Fruit fly (Drosophila melanogaster) whole organism, prepupa: Measurements from ENCODE around the gene bab1.

Source experiments
- Blimp-1 ChIP-seq: fragments of 200-800 bp; sonication (Bioruptor generic); optimal IDR thresholded peaks from 3 replicates; lab custom pipeline; 2017; ENCODE audit warnings: missing biosample characterization, missing genetic modification characterization, mild to moderate bottlenecking, moderate library complexity, missing genetic modification reagents
- CG10631 ChIP-seq: fragments of 200-800 bp; sonication (Bioruptor generic); optimal IDR thresholded peaks from 2 replicates; lab custom pipeline; 2016; ENCODE audit warnings: missing biosample characterization, missing genetic modification characterization
- CG10669 ChIP-seq: fragments of 200-800 bp; sonication (Bioruptor generic); optimal IDR thresholded peaks from 3 replicates; lab custom pipeline; 2018; ENCODE audit warnings: missing biosample characterization, mild to moderate bottlenecking, missing genetic modification characterization, moderate library complexity
- CG11294 ChIP-seq: fragments of 200-800 bp; sonication (Bioruptor generic); IDR thresholded peaks from 2 replicates; pipeline ENCODE4 v1.3.6; 2022; ENCODE audit warnings: missing biosample characterization, missing genetic modification characterization
- CG11762 ChIP-seq: fragments of 200-800 bp; sonication (Bioruptor generic); optimal IDR thresholded peaks from 3 replicates; lab custom pipeline; 2016; ENCODE audit warnings: missing biosample characterization, missing genetic modification characterization; ENCODE audit not compliant: insufficient read depth
- CG11902 ChIP-seq: fragments of 200-800 bp; sonication (Bioruptor generic); optimal IDR thresholded peaks from 3 replicates; lab custom pipeline; 2016; ENCODE audit warnings: missing biosample characterization, missing genetic modification characterization
- CG15336 ChIP-seq: fragments of 200-800 bp; sonication (Bioruptor generic); IDR thresholded peaks from 2 replicates; pipeline ENCODE4 v1.3.6; 2022; ENCODE audit warnings: missing biosample characterization, missing genetic modification characterization
- CG1621 ChIP-seq: fragments of 200-800 bp; sonication (Bioruptor generic); optimal IDR thresholded peaks from 3 replicates; lab custom pipeline; 2018; ENCODE audit warnings: missing biosample characterization, mild to moderate bottlenecking, missing genetic modification characterization
- CG16779 ChIP-seq: fragments of 200-800 bp; sonication (Bioruptor generic); optimal IDR thresholded peaks from 3 replicates; lab custom pipeline; 2017; ENCODE audit warnings: missing biosample characterization, mild to moderate bottlenecking, missing genetic modification characterization
- CG3032 ChIP-seq: fragments of 200-800 bp; optimal IDR thresholded peaks from 2 replicates; lab custom pipeline; 2019; ENCODE audit warnings: missing biosample characterization, mild to moderate bottlenecking, missing genetic modification characterization, moderate library complexity
- CG32006 ChIP-seq: fragments of 200-800 bp; sonication (Bioruptor generic); optimal IDR thresholded peaks from 3 replicates; lab custom pipeline; 2017; ENCODE audit warnings: missing biosample characterization, mild to moderate bottlenecking, missing genetic modification characterization
- CG34406 ChIP-seq: fragments of 200-800 bp; sonication (Bioruptor generic); optimal IDR thresholded peaks from 3 replicates; lab custom pipeline; 2016; ENCODE audit warnings: missing biosample characterization, missing genetic modification characterization
- CG3919 ChIP-seq: fragments of 200-800 bp; sonication (Bioruptor generic); optimal IDR thresholded peaks from 3 replicates; lab custom pipeline; 2016; ENCODE audit warnings: missing biosample characterization, missing genetic modification characterization
- CG4318 ChIP-seq: fragments of 200-800 bp; sonication (Bioruptor generic); optimal IDR thresholded peaks from 3 replicates; lab custom pipeline; 2017; ENCODE audit warnings: missing biosample characterization, mild to moderate bottlenecking, missing genetic modification characterization
- CG6163 ChIP-seq: fragments of 200-800 bp; sonication (Bioruptor generic); IDR thresholded peaks from 3 replicates; pipeline ENCODE4 v1.3.6; 2022; ENCODE audit warnings: missing biosample characterization, missing genetic modification characterization
- CG6792 ChIP-seq: fragments of 200-800 bp; sonication (Bioruptor generic); optimal IDR thresholded peaks from 3 replicates; lab custom pipeline; 2016; ENCODE audit warnings: missing biosample characterization, missing genetic modification characterization
- CG6808 ChIP-seq: fragments of 200-800 bp; sonication (Bioruptor generic); optimal IDR thresholded peaks from 3 replicates; lab custom pipeline; 2017; ENCODE audit warnings: missing biosample characterization, missing genetic modification characterization, mild to moderate bottlenecking, moderate library complexity, missing genetic modification reagents
- CG6854 ChIP-seq: fragments of 200-800 bp; sonication (Bioruptor generic); optimal IDR thresholded peaks from 2 replicates; lab custom pipeline; 2017; ENCODE audit warnings: missing biosample characterization, mild to moderate bottlenecking, missing genetic modification characterization
- CG8319 ChIP-seq: fragments of 200-800 bp; sonication (Bioruptor generic); optimal IDR thresholded peaks from 3 replicates; lab custom pipeline; 2016; ENCODE audit warnings: missing biosample characterization, missing genetic modification characterization
- Eip78C ChIP-seq: fragments of 200-800 bp; sonication (Bioruptor generic); peaks from one replicate; lab custom pipeline; 2016; ENCODE audit warnings: missing biosample characterization, missing genetic modification characterization
- Eip93F ChIP-seq: fragments of 200-800 bp; sonication (Bioruptor generic); optimal IDR thresholded peaks from 2 replicates; lab custom pipeline; 2016; ENCODE audit warnings: missing biosample characterization, mild to moderate bottlenecking, missing genetic modification characterization
- Ets21C ChIP-seq: fragments of 200-800 bp; sonication (Bioruptor generic); optimal IDR thresholded peaks from 3 replicates; lab custom pipeline; 2016; ENCODE audit warnings: missing biosample characterization, missing genetic modification characterization
- Ets96B ChIP-seq: fragments of 200-800 bp; optimal IDR thresholded peaks from 2 replicates; lab custom pipeline; 2019; ENCODE audit warnings: missing biosample characterization, mild to moderate bottlenecking, missing genetic modification characterization, moderate library complexity
- Gug ChIP-seq: fragments of 200-800 bp; sonication (Bioruptor generic); IDR thresholded peaks from 2 replicates; pipeline ENCODE4 v1.3.6; 2022; ENCODE audit warnings: missing biosample characterization, missing genetic modification characterization
- Hr38 ChIP-seq: sonication (Bioruptor generic); optimal IDR thresholded peaks from 2 replicates; lab custom pipeline; 2016; ENCODE audit warnings: missing biosample characterization, missing genetic modification characterization
- Hr4 ChIP-seq: fragments of 200-800 bp; sonication (Bioruptor generic); optimal IDR thresholded peaks from 3 replicates; lab custom pipeline; 2016; ENCODE audit warnings: missing biosample characterization, missing genetic modification characterization
- Lpt ChIP-seq: fragments of 200-800 bp; sonication (Bioruptor generic); optimal IDR thresholded peaks from 3 replicates; lab custom pipeline; 2016; ENCODE audit warnings: missing biosample characterization, missing genetic modification characterization
- Met ChIP-seq: fragments of 200-800 bp; sonication (Bioruptor generic); optimal IDR thresholded peaks from 3 replicates; lab custom pipeline; 2016; ENCODE audit warnings: missing biosample characterization, missing genetic modification characterization
- OdsH ChIP-seq: fragments of 200-800 bp; sonication (Bioruptor generic); optimal IDR thresholded peaks from 3 replicates; lab custom pipeline; 2016; ENCODE audit warnings: missing biosample characterization, missing genetic modification characterization
- Sox102F ChIP-seq: fragments of 200-800 bp; sonication (Bioruptor generic); optimal IDR thresholded peaks from 2 replicates; lab custom pipeline; 2016; ENCODE audit warnings: missing biosample characterization, mild to moderate bottlenecking, missing genetic modification characterization
- Sox14 ChIP-seq: fragments of 200-800 bp; sonication (Bioruptor generic); optimal IDR thresholded peaks from 3 replicates; lab custom pipeline; 2016; ENCODE audit warnings: missing biosample characterization, missing genetic modification characterization
- Sox15 ChIP-seq: fragments of 200-800 bp; sonication (Bioruptor generic); optimal IDR thresholded peaks from 3 replicates; lab custom pipeline; 2016; ENCODE audit warnings: missing biosample characterization, missing genetic modification characterization
- achi ChIP-seq: fragments of 200-800 bp; sonication (Bioruptor generic); optimal IDR thresholded peaks from 3 replicates; lab custom pipeline; 2016; ENCODE audit warnings: missing biosample characterization, missing genetic modification characterization
- dac ChIP-seq: fragments of 200-800 bp; sonication (Bioruptor generic); optimal IDR thresholded peaks from 2 replicates; lab custom pipeline; 2017; ENCODE audit warnings: missing biosample characterization, mild to moderate bottlenecking, missing genetic modification characterization
- eg ChIP-seq: fragments of 200-800 bp; sonication (Bioruptor generic); IDR thresholded peaks from 3 replicates; pipeline ENCODE4 v1.3.6; 2022; ENCODE audit warnings: missing biosample characterization, missing genetic modification characterization
- esn ChIP-seq: fragments of 200-800 bp; sonication (Bioruptor generic); optimal IDR thresholded peaks from 2 replicates; lab custom pipeline; 2016; ENCODE audit warnings: missing biosample characterization, mild to moderate bottlenecking, missing genetic modification characterization, moderate library complexity
- fkh ChIP-seq: fragments of 200-800 bp; sonication (Bioruptor generic); optimal IDR thresholded peaks from 3 replicates; lab custom pipeline; 2017; ENCODE audit warnings: missing biosample characterization, mild to moderate bottlenecking, missing genetic modification characterization, moderate library complexity
- lz ChIP-seq: fragments of 200-800 bp; sonication (Bioruptor generic); optimal IDR thresholded peaks from 3 replicates; lab custom pipeline; 2016; ENCODE audit warnings: missing biosample characterization, missing genetic modification characterization
- net ChIP-seq: fragments of 200-800 bp; sonication (Bioruptor generic); optimal IDR thresholded peaks from 3 replicates; lab custom pipeline; 2016; ENCODE audit warnings: missing biosample characterization, missing genetic modification characterization
- pdm3 ChIP-seq: fragments of 200-800 bp; sonication (Bioruptor generic); optimal IDR thresholded peaks from 3 replicates; lab custom pipeline; 2016; ENCODE audit warnings: missing biosample characterization, missing genetic modification characterization
- salr ChIP-seq, 2 experiments: fragments of 200-800 bp; sonication (Bioruptor generic); optimal IDR thresholded peaks; 3 replicates each; lab custom pipeline; 2016 to 2018; ENCODE audit warnings: missing biosample characterization in 2 of 2, missing genetic modification characterization in 2 of 2, mild to moderate bottlenecking in 1 of 2
- ss ChIP-seq, 2 experiments: fragments of 200-800 bp; sonication (Bioruptor generic); optimal IDR thresholded peaks; 2 replicates in 1 of 2; 3 replicates in 1 of 2; lab custom pipeline; 2017 to 2018; ENCODE audit warnings: mild to moderate bottlenecking in 2 of 2, missing biosample characterization in 2 of 2, missing genetic modification characterization in 2 of 2, moderate library complexity in 1 of 2
- svp ChIP-seq: fragments of 200-800 bp; sonication (Bioruptor generic); peaks from one replicate; lab custom pipeline; 2016; ENCODE audit warnings: missing biosample characterization, missing genetic modification characterization
- topi ChIP-seq: fragments of 200-800 bp; sonication (Bioruptor generic); optimal IDR thresholded peaks from 3 replicates; lab custom pipeline; 2016; ENCODE audit warnings: missing biosample characterization, missing genetic modification characterization
- vri ChIP-seq: fragments of 200-800 bp; sonication (Bioruptor generic); optimal IDR thresholded peaks from 3 replicates; lab custom pipeline; 2016; ENCODE audit warnings: missing biosample characterization, mild to moderate bottlenecking, missing genetic modification characterization

bab1 gene

dm6 chr3L:1095957-1096554 is 4.8 kb downstream of the bab1 start (continued):
- TF ChIP-seq CG34406 = no peak
- no peak for TF ChIP-seq Ets21C (GFP tag; lab: Kevin White, UChicago)
- peak; percentile 3 for TF ChIP-seq Met
- TF ChIP-seq CG6808 = no peak
- no peak for TF ChIP-seq Sox14 (GFP tag; lab: Kevin White, UChicago)
- no peak for TF ChIP-seq eg (GFP tag; lab: Robert Waterston, UW)
- TF ChIP-seq CG3032 (tag; lab: Kevin White, UChicago) = no peak
- no peak for TF ChIP-seq vri (GFP tag; lab: Kevin White, UChicago)
- TF ChIP-seq CG6163 (GFP tag; lab: Robert Waterston, UW) = peak; percentile 47; the same call in 1 of the 3 replicates
- TF ChIP-seq CG32006 (GFP tag; lab: Kevin White, UChicago) = no peak
- no peak for TF ChIP-seq esn (GFP tag; lab: Kevin White, UChicago)
- TF ChIP-seq fkh (GFP tag; lab: Kevin White, UChicago) = no peak
- no peak for TF ChIP-seq CG4318
- peak; percentile 41 for TF ChIP-seq CG6854 (GFP tag; lab: Kevin White, UChicago)
- no peak for TF ChIP-seq Hr4
- no peak for TF ChIP-seq CG15336 (GFP tag; lab: Robert Waterston, UW)

DNA sequence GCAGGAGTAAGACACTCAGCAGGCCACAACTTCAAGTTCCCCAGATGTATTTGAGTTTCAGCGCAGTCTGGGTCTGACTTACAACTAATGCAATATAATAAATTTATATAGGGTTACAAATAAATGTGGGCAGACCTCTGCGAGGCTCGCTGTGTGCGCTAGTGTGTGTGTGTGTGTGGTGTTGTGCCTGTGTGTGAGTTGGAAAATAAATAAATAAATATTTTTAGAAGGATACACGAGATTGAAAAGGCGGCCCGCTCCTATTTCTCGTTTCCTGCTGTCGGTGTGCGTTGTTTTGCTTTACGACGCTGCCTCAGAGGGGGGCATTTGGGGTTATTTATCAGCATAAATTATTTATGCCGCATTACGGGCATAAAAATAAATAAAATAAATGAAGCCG is 6.3 kb downstream of the bab1 start:
- no peak for TF ChIP-seq OdsH
- TF ChIP-seq Gug (GFP tag; lab: Robert Waterston, UW) = no peak
- TF ChIP-seq CG4318 = no peak
- no peak for TF ChIP-seq CG11902 (GFP tag; lab: Kevin White, UChicago)
- no peak for TF ChIP-seq pdm3 (GFP tag; lab: Kevin White, UChicago)
- no peak for TF ChIP-seq svp (GFP tag; lab: Kevin White, UChicago)
- TF ChIP-seq CG11762 (GFP tag; lab: Kevin White, UChicago) = no peak
- TF ChIP-seq Sox102F = no peak
- no peak for TF ChIP-seq net
- TF ChIP-seq salr (GFP tag; optimal IDR thresholded peaks at IDR 0.05; lab: Kevin White, UChicago) = no peak
- no peak for TF ChIP-seq esn (GFP tag; lab: Kevin White, UChicago)
- TF ChIP-seq lz (GFP tag; lab: Kevin White, UChicago) = no peak
- no peak for TF ChIP-seq CG34406
- no peak for TF ChIP-seq Blimp-1 (GFP tag; lab: Kevin White, UChicago)
- no peak for TF ChIP-seq eg (GFP tag; lab: Robert Waterston, UW)
- no peak for TF ChIP-seq CG1621
- TF ChIP-seq topi (GFP tag; lab: Kevin White, UChicago) = no peak
- TF ChIP-seq CG32006 (GFP tag; lab: Kevin White, UChicago) = no peak

dm6 chr3L:1094123-1094522 is 6.8 kb downstream of the bab1 start:
- TF ChIP-seq achi (GFP tag; lab: Kevin White, UChicago) (no peak), Sox15 (GFP tag; lab: Kevin White, UChicago) (no peak), Eip93F (no peak), Sox102F (no peak), lz (GFP tag; lab: Kevin White, UChicago) (peak; percentile 9), Lpt (GFP tag; lab: Kevin White, UChicago) (no peak), ss (GFP tag; optimal IDR thresholded peaks at IDR 0.05; lab: Kevin White, UChicago) (no peak), CG3919 (GFP tag; lab: Kevin White, UChicago) (peak; percentile 2), CG34406 (no peak), Eip78C (GFP tag; lab: Kevin White, UChicago) (peak; percentile 35), Ets96B (tag; lab: Kevin White, UChicago) (no peak), topi (GFP tag; lab: Kevin White, UChicago) (peak; percentile 45), CG6163 (GFP tag; lab: Robert Waterston, UW) (0 out of 3 replicates have a peak, but pooled peaks have one; percentile 9), CG3032 (tag; lab: Kevin White, UChicago) (peak; percentile 8), Hr38 (GFP tag; lab: Kevin White, UChicago) (no peak), vri (GFP tag; lab: Kevin White, UChicago) (no peak), CG11902 (GFP tag; lab: Kevin White, UChicago) (no peak), Hr4 (no peak), CG1621 (no peak), esn (GFP tag; lab: Kevin White, UChicago) (peak; percentile 46), svp (GFP tag; lab: Kevin White, UChicago) (peak; percentile 59), Gug (GFP tag; lab: Robert Waterston, UW) (no peak), CG6792 (GFP tag; lab: Kevin White, UChicago) (no peak), CG10631 (GFP tag; lab: Kevin White, UChicago) (no peak), CG4318 (no peak), Ets21C (GFP tag; lab: Kevin White, UChicago) (peak; percentile 7), CG16779 (tag; lab: Kevin White, UChicago) (no peak), pdm3 (GFP tag; lab: Kevin White, UChicago) (peak; percentile 22), CG32006 (GFP tag; lab: Kevin White, UChicago) (no peak), fkh (GFP tag; lab: Kevin White, UChicago) (no peak), dac (no peak), CG10669 (peak; percentile 26), CG8319 (GFP tag; lab: Kevin White, UChicago) (no peak), CG11294 (GFP tag; lab: Robert Waterston, UW) (no peak), Blimp-1 (GFP tag; lab: Kevin White, UChicago) (no peak)
